Worm (Caenorhabditis elegans): ENCODE measurements around the gene F36D3.8.

- no peak for TF ChIP-seq tbx-9 (tag; optimal IDR thresholded peaks at IDR 0.05; ENCODE audit: borderline replicate concordance)
- TF ChIP-seq pha-4 (tag; optimal IDR thresholded peaks at IDR 0.05), result no peak
- no peak for TF ChIP-seq B0261.1 (tag; optimal IDR thresholded peaks at IDR 0.05)
- no peak for TF ChIP-seq Y53G8AR.9 (GFP tag; conservative IDR thresholded peaks at IDR 0.05)
These were observed 21.1 kb upstream of the F36D3.8 start, which contains the start of gene nhr-54 for ce11 chrV:16505828-16506227.

Measured in whole organism, young adult.